Fruit fly (Drosophila melanogaster) whole organism, pupa: ENCODE data around the gene CG3679.

Source experiments
- CG10348 ChIP-seq: fragments of 200-800 bp; sonication (Bioruptor generic); IDR thresholded peaks from 2 replicates; pipeline ENCODE4 v1.3.6; 2022; ENCODE audit warnings: missing biosample characterization, missing genetic modification characterization
- CG12605 ChIP-seq: fragments of 200-800 bp; sonication (Bioruptor generic); IDR thresholded peaks from 2 replicates; pipeline ENCODE4 v1.3.6; 2022; ENCODE audit warnings: missing biosample characterization, missing genetic modification characterization
- CG13204 ChIP-seq: fragments of 200-800 bp; sonication (Bioruptor generic); optimal IDR thresholded peaks from 2 replicates; lab custom pipeline; 2018; ENCODE audit warnings: missing biosample characterization, mild to moderate bottlenecking, missing genetic modification characterization, moderate library complexity
- CG14655 ChIP-seq: fragments of 200-800 bp; sonication (Bioruptor generic); optimal IDR thresholded peaks from 3 replicates; lab custom pipeline; 2017; ENCODE audit warnings: mild to moderate bottlenecking, missing biosample characterization, missing genetic modification reagents, missing genetic modification characterization
- CG15710 ChIP-seq: fragments of 200-800 bp; sonication (Bioruptor generic); optimal IDR thresholded peaks from 2 replicates; lab custom pipeline; 2018; ENCODE audit warnings: missing biosample characterization, mild to moderate bottlenecking, missing genetic modification characterization, moderate library complexity
- CG17806 ChIP-seq: fragments of 200-800 bp; sonication (Bioruptor generic); optimal IDR thresholded peaks from 2 replicates; lab custom pipeline; 2018; ENCODE audit warnings: missing biosample characterization, mild to moderate bottlenecking, missing genetic modification characterization, moderate library complexity
- CG32121 ChIP-seq: fragments of 200-800 bp; sonication (Bioruptor generic); IDR thresholded peaks from 2 replicates; pipeline ENCODE4 v1.3.6; 2022; ENCODE audit warnings: missing biosample characterization, missing genetic modification characterization
- CG34367 ChIP-seq: fragments of 200-800 bp; sonication (Bioruptor generic); optimal IDR thresholded peaks from 2 replicates; lab custom pipeline; 2018; ENCODE audit warnings: missing biosample characterization, mild to moderate bottlenecking, missing genetic modification characterization
- CG4496 ChIP-seq: fragments of 200-800 bp; sonication (Bioruptor generic); IDR thresholded peaks from 3 replicates; pipeline ENCODE4 v1.3.6; 2022; ENCODE audit warnings: missing biosample characterization, missing genetic modification characterization
- CG8159 ChIP-seq: fragments of 200-800 bp; sonication (Bioruptor generic); optimal IDR thresholded peaks from 3 replicates; lab custom pipeline; 2018; ENCODE audit warnings: missing biosample characterization, mild to moderate bottlenecking, missing genetic modification characterization, moderate library complexity
- CG8301 ChIP-seq: fragments of 200-800 bp; sonication (Bioruptor generic); optimal IDR thresholded peaks from 2 replicates; lab custom pipeline; 2018; ENCODE audit warnings: missing biosample characterization, mild to moderate bottlenecking, missing genetic modification characterization
- CG9948 ChIP-seq: fragments of 200-800 bp; sonication (Bioruptor generic); optimal IDR thresholded peaks from 2 replicates; lab custom pipeline; 2018; ENCODE audit warnings: missing biosample characterization, mild to moderate bottlenecking, missing genetic modification characterization, moderate library complexity
- D1 ChIP-seq: fragments of 200-800 bp; sonication (Bioruptor generic); optimal IDR thresholded peaks from 2 replicates; lab custom pipeline; 2018; ENCODE audit warnings: missing biosample characterization, mild to moderate bottlenecking, missing genetic modification characterization, moderate library complexity
- EcR ChIP-seq: fragments of 200-800 bp; sonication (Bioruptor generic); optimal IDR thresholded peaks from 3 replicates; lab custom pipeline; 2019; ENCODE audit warnings: missing biosample characterization, missing genetic modification characterization, mild to moderate bottlenecking, moderate library complexity, missing genetic modification reagents
- Ets98B ChIP-seq: fragments of 200-800 bp; sonication (Bioruptor generic); IDR thresholded peaks from 2 replicates; pipeline ENCODE4 v1.3.6; 2022; ENCODE audit warnings: missing biosample characterization, missing genetic modification characterization
- Pif1A ChIP-seq: fragments of 200-800 bp; sonication (Bioruptor generic); optimal IDR thresholded peaks from 3 replicates; lab custom pipeline; 2016; ENCODE audit warnings: missing biosample characterization, missing genetic modification characterization
- Pif1B ChIP-seq: fragments of 200-800 bp; sonication (Bioruptor generic); optimal IDR thresholded peaks from 3 replicates; lab custom pipeline; 2016; ENCODE audit warnings: missing biosample characterization, missing genetic modification characterization
- Snoo ChIP-seq: fragments of 200-800 bp; sonication (Bioruptor generic); optimal IDR thresholded peaks from 3 replicates; lab custom pipeline; 2017; ENCODE audit warnings: missing biosample characterization, mild to moderate bottlenecking, missing genetic modification characterization, inconsistent platforms
- fd96Ca ChIP-seq: fragments of 200-800 bp; sonication (Bioruptor generic); IDR thresholded peaks from 3 replicates; pipeline ENCODE4 v1.3.6; 2022; ENCODE audit warnings: missing biosample characterization, missing genetic modification characterization
- gl ChIP-seq: fragments of 200-800 bp; sonication (Bioruptor generic); optimal IDR thresholded peaks from 2 replicates; lab custom pipeline; 2018; ENCODE audit warnings: missing biosample characterization, mild to moderate bottlenecking, missing genetic modification characterization
- rn ChIP-seq: fragments of 200-800 bp; sonication (Bioruptor generic); IDR thresholded peaks from 2 replicates; pipeline ENCODE4 v1.3.6; 2022; ENCODE audit warnings: missing biosample characterization, missing genetic modification characterization

The CG3679 gene

dm6 chrX:16281305-16281704, 22.4 kb upstream of the CG3679 start:
- TF ChIP-seq CG12605 (GFP tag; lab: Robert Waterston, UW) (no peak), rn (GFP tag; lab: Robert Waterston, UW) (no peak), CG4496 (GFP tag; lab: Robert Waterston, UW) (no peak), Snoo (no peak), Pif1A (no peak), CG10348 (GFP tag; lab: Robert Waterston, UW) (no peak), CG8301 (tag; lab: Kevin White, UChicago) (no peak), Pif1B (no peak), CG8159 (no peak), EcR (GFP tag; lab: Kevin White, UChicago) (no peak), Ets98B (GFP tag; lab: Robert Waterston, UW) (no peak), fd96Ca (no peak)

- peak; percentile 16 for TF ChIP-seq EcR (GFP tag; lab: Kevin White, UChicago)
- no peak for TF ChIP-seq Snoo
Measured at dm6 chrX:16281717-16282529, 21.7 kb upstream of the CG3679 start.

dm6 chrX:16285186-16285585, 18.5 kb upstream of the CG3679 start:
- TF ChIP-seq Snoo (peak; percentile 0), CG4496 (GFP tag; lab: Robert Waterston, UW) (peak; percentile 35; the same call in 2 of the 3 replicates), Pif1A (no peak), CG13204 (GFP tag; lab: Kevin White, UChicago) (no peak)
- TF ChIP-seq, all 21 proteins: peak for 2

dm6 chrX:16286083-16286666, 17.5 kb upstream of the CG3679 start, which contains the start of gene UQCR-14:
TSS of gene UQCR-14 (plus strand) at chrX:16286288.
- TF ChIP-seq Ets98B (GFP tag; lab: Robert Waterston, UW) = 0 out of 2 replicates have a peak, but pooled peaks have one; percentile 9
- no peak for TF ChIP-seq CG15710 (tag; lab: Kevin White, UChicago)

dm6 chrX:16288492-16288964, 15.1 kb upstream of the CG3679 start, which contains the start of the genes CG32576 and caz:
TSS of gene CG32576 (minus strand) at chrX:16288533.
TSS of gene caz (plus strand) at chrX:16288810.
- TF ChIP-seq CG15710 (tag; lab: Kevin White, UChicago) (peak; percentile 10), CG32121 (GFP tag; lab: Robert Waterston, UW) (no peak)

dm6 chrX:16288999-16289398, 14.7 kb upstream of the CG3679 start:
- TF ChIP-seq gl (tag; lab: Kevin White, UChicago) = no peak
- no peak for TF ChIP-seq CG13204 (GFP tag; lab: Kevin White, UChicago)
- no peak for TF ChIP-seq CG17806
- no peak for TF ChIP-seq CG15710 (tag; lab: Kevin White, UChicago)
- no peak for TF ChIP-seq CG12605 (GFP tag; lab: Robert Waterston, UW)
- no peak for TF ChIP-seq Pif1B
- TF ChIP-seq CG9948 (tag; lab: Kevin White, UChicago) = no peak
- TF ChIP-seq fd96Ca = no peak
- TF ChIP-seq Snoo = no peak
- TF ChIP-seq CG8159 = no peak
- TF ChIP-seq CG8301 (tag; lab: Kevin White, UChicago) = no peak
- no peak for TF ChIP-seq CG4496 (GFP tag; lab: Robert Waterston, UW)
- TF ChIP-seq rn (GFP tag; lab: Robert Waterston, UW) = no peak
- TF ChIP-seq CG32121 (GFP tag; lab: Robert Waterston, UW) = no peak
- no peak for TF ChIP-seq D1 (tag; lab: Kevin White, UChicago)
- TF ChIP-seq CG10348 (GFP tag; lab: Robert Waterston, UW) = no peak
- TF ChIP-seq Pif1A = no peak
- TF ChIP-seq CG14655 (GFP tag; lab: Kevin White, UChicago) = no peak

- TF ChIP-seq CG9948 (tag; lab: Kevin White, UChicago) = no peak
- TF ChIP-seq CG15710 (tag; lab: Kevin White, UChicago) = no peak
- no peak for TF ChIP-seq Ets98B (GFP tag; lab: Robert Waterston, UW)
- TF ChIP-seq CG34367 (tag; lab: Kevin White, UChicago) = no peak
- TF ChIP-seq CG4496 (GFP tag; lab: Robert Waterston, UW) = no peak
- no peak for TF ChIP-seq CG13204 (GFP tag; lab: Kevin White, UChicago)
- no peak for TF ChIP-seq Pif1B
- no peak for TF ChIP-seq Snoo
- TF ChIP-seq EcR (GFP tag; lab: Kevin White, UChicago) = no peak
- no peak for TF ChIP-seq gl (tag; lab: Kevin White, UChicago)
- TF ChIP-seq fd96Ca = no peak
- TF ChIP-seq CG10348 (GFP tag; lab: Robert Waterston, UW) = no peak
- no peak for TF ChIP-seq CG32121 (GFP tag; lab: Robert Waterston, UW)
- TF ChIP-seq CG8301 (tag; lab: Kevin White, UChicago) = no peak
- TF ChIP-seq D1 (tag; lab: Kevin White, UChicago) = no peak
- no peak for TF ChIP-seq rn (GFP tag; lab: Robert Waterston, UW)
Measured at dm6 chrX:16292646-16293045, 11.0 kb upstream of the CG3679 start.
